Fruit fly (Drosophila melanogaster): ENCODE data around the gene CG8064.
A peak's percentile ranks its signal among the peaks of the same experiment; 100 is the strongest.

dm6 chr3R:18274328-18275098, 8.9 kb upstream of the CG8064 start, which contains the start of the genes Vps39 and eIF1A:
- TF ChIP-seq psq (GFP tag; optimal IDR thresholded peaks at IDR 0.05) (no peak), CrebA (GFP tag; optimal IDR thresholded peaks at IDR 0.05; ENCODE audit: borderline replicate concordance) (no peak), h (GFP tag; optimal IDR thresholded peaks at IDR 0.05) (no peak), jim (GFP tag; optimal IDR thresholded peaks at IDR 0.05) (no peak), dmrt93B (GFP tag; optimal IDR thresholded peaks at IDR 0.05) (no peak), br (GFP tag; optimal IDR thresholded peaks at IDR 0.05) (peak; percentile 47), OdsH (GFP tag; optimal IDR thresholded peaks at IDR 0.05) (no peak), woc (GFP tag; optimal IDR thresholded peaks at IDR 0.05) (no peak), brk (GFP tag; optimal IDR thresholded peaks at IDR 0.05) (no peak), Sp1 (GFP tag; optimal IDR thresholded peaks at IDR 0.05) (no peak), Hr78 (GFP tag; optimal IDR thresholded peaks at IDR 0.05) (no peak), usp (GFP tag; optimal IDR thresholded peaks at IDR 0.05) (no peak), dl (GFP tag; optimal IDR thresholded peaks at IDR 0.05; ENCODE audit: insufficient read depth in 1 of 2, partially characterized antibody in 2 of 2) (no peak)

All from whole organism, wandering third instar larva.